Fruit fly (Drosophila melanogaster): ENCODE results near the gene CG32264.

CG32264 gene

DNA sequence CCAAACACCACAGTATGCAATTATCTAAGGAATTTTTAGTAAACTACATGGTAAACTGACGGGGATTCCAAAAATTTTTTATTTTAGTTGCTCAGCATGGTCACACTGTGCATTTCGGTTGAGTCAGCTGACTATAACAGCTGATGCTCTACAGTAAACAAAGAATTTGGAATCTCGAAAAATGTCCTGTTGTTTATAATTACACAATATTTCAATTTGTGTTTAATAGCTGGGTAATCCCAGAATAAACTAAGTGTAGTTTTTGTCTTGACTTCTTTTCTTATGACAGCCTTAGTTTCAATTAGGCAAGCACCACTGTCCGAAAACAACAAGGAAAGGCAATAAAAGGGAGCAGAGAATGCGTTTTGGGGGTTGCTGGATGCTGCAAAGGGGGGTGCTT is 20.6 kb downstream of the CG32264 start (continued):
- TF ChIP-seq stc (GFP tag; IDR thresholded peaks at IDR 0.05), result peak; percentile 59
- no peak for TF ChIP-seq CG6791 (GFP tag; IDR thresholded peaks at IDR 0.05; ENCODE audit: partially characterized antibody)
- peak; percentile 11 for TF ChIP-seq CG15514 (GFP tag; optimal IDR thresholded peaks at IDR 0.05)
- TF ChIP-seq slbo (GFP tag; IDR thresholded peaks at IDR 0.05), result peak; percentile 53; the same call in 1 of the 2 replicates
- peak; percentile 24 for TF ChIP-seq dmrt99B (tag; optimal IDR thresholded peaks at IDR 0.05)
- TF ChIP-seq CG4730 (GFP tag; IDR thresholded peaks at IDR 0.05), result 0 out of 2 replicates have a peak, but pooled peaks have one; percentile 36
- TF ChIP-seq sim (GFP tag; IDR thresholded peaks at IDR 0.05), result 0 out of 2 replicates have a peak, but pooled peaks have one; percentile 32
- peak; percentile 37 for TF ChIP-seq gfzf (GFP tag; optimal IDR thresholded peaks at IDR 0.05)
- peak; percentile 61 for TF ChIP-seq E2f1 (GFP tag; IDR thresholded peaks at IDR 0.05)
- peak; percentile 12 for TF ChIP-seq CG15696 (tag; optimal IDR thresholded peaks at IDR 0.05)
- peak in 1 of 2 experiments; percentile 25 for TF ChIP-seq Pdp1 (GFP tag; optimal IDR thresholded peaks at IDR 0.05)
- peak; percentile 51 for TF ChIP-seq lmd (GFP tag; IDR thresholded peaks at IDR 0.05)
- no peak for TF ChIP-seq CG7556 (GFP tag; optimal IDR thresholded peaks at IDR 0.05)
- TF ChIP-seq grau (tag; optimal IDR thresholded peaks at IDR 0.05), result peak; percentile 87
- 0 out of 2 replicates have a peak, but pooled peaks have one; percentile 37 for TF ChIP-seq CG17612 (GFP tag; IDR thresholded peaks at IDR 0.05)
- no peak for TF ChIP-seq CG7987 (GFP tag; optimal IDR thresholded peaks at IDR 0.05)
- TF ChIP-seq chn (GFP tag; optimal IDR thresholded peaks at IDR 0.05), result peak; percentile 15
- TF ChIP-seq Ravus (GFP tag; IDR thresholded peaks at IDR 0.05), result peak; percentile 11; the same call in 1 of the 2 replicates
- TF ChIP-seq bsh (GFP tag; optimal IDR thresholded peaks at IDR 0.05), result peak in 1 of 2 experiments; percentile 54
- peak; percentile 71; the same call in 1 of the 2 replicates for TF ChIP-seq Xrp1 (GFP tag; IDR thresholded peaks at IDR 0.05)
- TF ChIP-seq dpn (GFP tag; optimal IDR thresholded peaks at IDR 0.05), result peak in 1 of 2 experiments; percentile 32
- TF ChIP-seq luna (GFP tag; optimal IDR thresholded peaks at IDR 0.05), result no peak
- TF ChIP-seq gce (GFP tag; IDR thresholded peaks at IDR 0.05), result 0 out of 3 replicates have a peak, but pooled peaks have one; percentile 46
- TF ChIP-seq usp (GFP tag; optimal IDR thresholded peaks at IDR 0.05), result no peak
- peak; percentile 19 for TF ChIP-seq CG8388 (GFP tag; optimal IDR thresholded peaks at IDR 0.05)
- TF ChIP-seq ken (GFP tag; IDR thresholded peaks at IDR 0.05), result peak; percentile 53; the same call in 1 of the 3 replicates
- peak; percentile 6 for TF ChIP-seq bab2 (GFP tag; optimal IDR thresholded peaks at IDR 0.05)
- TF ChIP-seq gro (GFP tag; optimal IDR thresholded peaks at IDR 0.05), result no peak
- peak; percentile 59 for TF ChIP-seq Sox102F (GFP tag; optimal IDR thresholded peaks at IDR 0.05)
- peak; percentile 42; the same call in 1 of the 2 replicates for TF ChIP-seq ssp (GFP tag; IDR thresholded peaks at IDR 0.05)
- TF ChIP-seq Asciz (GFP tag; optimal IDR thresholded peaks at IDR 0.05), result peak; percentile 27
- peak; percentile 9 for TF ChIP-seq CG13424 (tag; optimal IDR thresholded peaks at IDR 0.05)
- no peak for TF ChIP-seq Bteb2 (GFP tag; optimal IDR thresholded peaks at IDR 0.05)
- TF ChIP-seq fd3F (GFP tag; optimal IDR thresholded peaks at IDR 0.05), result no peak
- TF ChIP-seq nerfin-2 (GFP tag; IDR thresholded peaks at IDR 0.05; ENCODE audit: partially characterized antibody), result no peak
- TF ChIP-seq CG32772 (GFP tag; IDR thresholded peaks at IDR 0.05), result no peak
- no peak for TF ChIP-seq jumu (GFP tag; optimal IDR thresholded peaks at IDR 0.05)
- TF ChIP-seq CG8944 (GFP tag; optimal IDR thresholded peaks at IDR 0.05), result peak; percentile 15
- TF ChIP-seq CG9797 (GFP tag; optimal IDR thresholded peaks at IDR 0.05), result no peak
- TF ChIP-seq az2 (GFP tag; optimal IDR thresholded peaks at IDR 0.05), result no peak
- no peak; the same call in 2 of the 3 replicates for TF ChIP-seq jigr1 (GFP tag; IDR thresholded peaks at IDR 0.05)
- TF ChIP-seq odd (GFP tag; optimal IDR thresholded peaks at IDR 0.05), result no peak
- peak; percentile 29 for TF ChIP-seq B-H1 (GFP tag; IDR thresholded peaks at IDR 0.05)
- TF ChIP-seq prd (optimal IDR thresholded peaks at IDR 0.05), result no peak
- peak; percentile 77 for TF ChIP-seq prd (GFP tag; IDR thresholded peaks at IDR 0.05)
- TF ChIP-seq CG10366 (GFP tag; IDR thresholded peaks at IDR 0.05), result peak; percentile 24; the same call in 1 of the 2 replicates
- TF ChIP-seq CG4424 (GFP tag; optimal IDR thresholded peaks at IDR 0.05), result peak; percentile 7
- TF ChIP-seq lab (GFP tag; optimal IDR thresholded peaks at IDR 0.05), result peak; percentile 12
- TF ChIP-seq Xbp1 (GFP tag; optimal IDR thresholded peaks at IDR 0.05), result peak; percentile 3
- TF ChIP-seq CG18262 (tag; optimal IDR thresholded peaks at IDR 0.05), result peak; percentile 41
